Fruit fly (Drosophila melanogaster) whole organism, embryonic: ENCODE measurements around the gene CG7789.
A peak's percentile ranks its signal among the peaks of the same experiment; 100 is the strongest.

Experiments used
- Atf3 ChIP-seq: fragments of 200-800 bp; sonication (Bioruptor generic); optimal IDR thresholded peaks from 3 replicates; lab custom pipeline; 2016; ENCODE audit warnings: missing biosample characterization, missing genetic modification characterization
- Bdp1 ChIP-seq: fragments of 200-800 bp; sonication (Bioruptor generic); optimal IDR thresholded peaks from 3 replicates; lab custom pipeline; 2016; ENCODE audit warnings: missing biosample characterization, missing genetic modification characterization
- CG10321 ChIP-seq: fragments of 200-800 bp; sonication (Bioruptor generic); IDR thresholded peaks from 2 replicates; pipeline ENCODE4 v1.3.6; 2022; ENCODE audit warnings: missing biosample characterization, missing genetic modification characterization
- CG12071 ChIP-seq: fragments of 200-800 bp; sonication (Bioruptor generic); optimal IDR thresholded peaks from 3 replicates; lab custom pipeline; 2018; ENCODE audit warnings: missing biosample characterization, mild to moderate bottlenecking, missing genetic modification characterization
- CG13624 ChIP-seq: fragments of 200-800 bp; sonication (Bioruptor generic); optimal IDR thresholded peaks from 2 replicates; lab custom pipeline; 2016; ENCODE audit warnings: missing biosample characterization, missing genetic modification characterization
- CG14441 ChIP-seq: fragments of 200-800 bp; sonication (Bioruptor generic); IDR thresholded peaks from 2 replicates; pipeline ENCODE4 v1.3.6; 2022; ENCODE audit warnings: missing biosample characterization, missing genetic modification characterization
- CG15479 ChIP-seq: fragments of 200-800 bp; sonication (Bioruptor generic); optimal IDR thresholded peaks from 3 replicates; lab custom pipeline; 2019; ENCODE audit warnings: missing biosample characterization, mild to moderate bottlenecking, missing genetic modification characterization, moderate library complexity
- CG15696 ChIP-seq: fragments of 200-800 bp; sonication (Bioruptor generic); optimal IDR thresholded peaks from 2 replicates; lab custom pipeline; 2019; ENCODE audit warnings: missing biosample characterization, mild to moderate bottlenecking, missing genetic modification characterization, moderate library complexity
- CG17328 ChIP-seq: fragments of 200-800 bp; sonication (Bioruptor generic); IDR thresholded peaks from 2 replicates; pipeline ENCODE4 v1.3.6; 2022; ENCODE audit warnings: missing biosample characterization, missing genetic modification characterization
- CG17385 ChIP-seq: fragments of 200-800 bp; sonication (Bioruptor generic); optimal IDR thresholded peaks from 3 replicates; lab custom pipeline; 2018; ENCODE audit warnings: missing biosample characterization, mild to moderate bottlenecking, missing genetic modification characterization
- CG17912 ChIP-seq: fragments of 200-800 bp; sonication (Bioruptor generic); optimal IDR thresholded peaks from 2 replicates; lab custom pipeline; 2018; ENCODE audit warnings: missing biosample characterization, mild to moderate bottlenecking, missing genetic modification characterization
- CG2116 ChIP-seq: fragments of 200-800 bp; sonication (Bioruptor generic); optimal IDR thresholded peaks from 3 replicates; lab custom pipeline; 2018; ENCODE audit warnings: missing biosample characterization, mild to moderate bottlenecking, missing genetic modification characterization
- CG2120 ChIP-seq: fragments of 200-800 bp; sonication (Bioruptor generic); optimal IDR thresholded peaks from 3 replicates; lab custom pipeline; 2016; ENCODE audit warnings: missing biosample characterization, missing genetic modification characterization
- CG2678 ChIP-seq: fragments of 200-800 bp; sonication (Bioruptor generic); optimal IDR thresholded peaks from 3 replicates; lab custom pipeline; 2019; ENCODE audit warnings: missing biosample characterization, mild to moderate bottlenecking, missing genetic modification characterization, moderate library complexity
- CG32767 ChIP-seq: fragments of 200-800 bp; sonication (Bioruptor generic); IDR thresholded peaks from 2 replicates; pipeline ENCODE4 v1.3.6; 2022; ENCODE audit warnings: missing biosample characterization, missing genetic modification characterization
- CG3407 ChIP-seq: fragments of 200-800 bp; sonication (Bioruptor generic); optimal IDR thresholded peaks from 2 replicates; lab custom pipeline; 2018; ENCODE audit warnings: missing biosample characterization, mild to moderate bottlenecking, missing genetic modification characterization
- CG3726 ChIP-seq: fragments of 200-800 bp; sonication (Bioruptor generic); IDR thresholded peaks from 3 replicates; pipeline ENCODE4, ENCODE4 v1.3.6; 2022; ENCODE audit warnings: missing biosample characterization, missing genetic modification characterization
- CG3838 ChIP-seq: fragments of 200-800 bp; sonication (Bioruptor generic); optimal IDR thresholded peaks from 3 replicates; lab custom pipeline; 2016; ENCODE audit warnings: missing biosample characterization, missing genetic modification characterization
- CG4328 ChIP-seq: fragments of 200-800 bp; sonication (Bioruptor generic); optimal IDR thresholded peaks from 3 replicates; lab custom pipeline; 2017; ENCODE audit warnings: missing biosample characterization, missing genetic modification reagents, missing genetic modification characterization
- CG4404 ChIP-seq: fragments of 200-800 bp; sonication (Bioruptor generic); IDR thresholded peaks from 2 replicates; pipeline ENCODE4 v1.3.6; 2022; ENCODE audit warnings: missing biosample characterization, missing genetic modification characterization
- CG6654 ChIP-seq: fragments of 200-800 bp; sonication (Bioruptor generic); optimal IDR thresholded peaks from 2 replicates; lab custom pipeline; 2017; ENCODE audit warnings: missing biosample characterization, mild to moderate bottlenecking, missing genetic modification characterization
- CG7372 ChIP-seq: fragments of 200-800 bp; sonication (Bioruptor generic); IDR thresholded peaks from 2 replicates; pipeline ENCODE4 v1.3.6; 2022; ENCODE audit warnings: missing biosample characterization, missing genetic modification characterization
- Camta ChIP-seq: fragments of 200-800 bp; sonication (Bioruptor generic); optimal IDR thresholded peaks from 2 replicates; lab custom pipeline; 2016; ENCODE audit warnings: missing biosample characterization, missing genetic modification characterization
- Chrac-16 ChIP-seq: fragments of 200-800 bp; sonication (Bioruptor generic); optimal IDR thresholded peaks from 3 replicates; lab custom pipeline; 2016; ENCODE audit warnings: missing biosample characterization, missing genetic modification characterization
- E2f1 ChIP-seq: fragments of 200-800 bp; sonication (Bioruptor generic); IDR thresholded peaks from 2 replicates; pipeline ENCODE4 v1.3.6; 2022; ENCODE audit warnings: missing biosample characterization, missing genetic modification characterization
- ERR ChIP-seq: fragments of 200-800 bp; sonication (Bioruptor generic); optimal IDR thresholded peaks from 2 replicates; lab custom pipeline; 2016; ENCODE audit warnings: missing biosample characterization, missing genetic modification characterization
- Eip74EF ChIP-seq, 2 experiments: fragments of 200-800 bp in 1 of 2; fragments of >200 bp in 1 of 2; sonication (Bioruptor generic) in 1 of 2; optimal IDR thresholded peaks; 2 replicates each; lab custom pipeline; 2017 to 2019; ENCODE audit warnings: missing biosample characterization in 2 of 2, missing genetic modification characterization in 2 of 2, mild to moderate bottlenecking in 1 of 2, moderate library complexity in 1 of 2
- H2.0 ChIP-seq: fragments of 200-800 bp; sonication (Bioruptor generic); IDR thresholded peaks from 2 replicates; pipeline ENCODE4 v1.3.6; 2022; ENCODE audit warnings: missing biosample characterization, missing genetic modification characterization
- Hr51 ChIP-seq, 2 experiments: fragments of 200-800 bp; sonication (Bioruptor generic); optimal IDR thresholded peaks; 2 replicates in 1 of 2; 3 replicates in 1 of 2; lab custom pipeline; 2016 to 2018; ENCODE audit warnings: missing biosample characterization in 2 of 2, missing genetic modification characterization in 2 of 2, mild to moderate bottlenecking in 1 of 2, moderate library complexity in 1 of 2
- Optix ChIP-seq: fragments of 200-800 bp; sonication (Bioruptor generic); IDR thresholded peaks from 3 replicates; pipeline ENCODE4 v1.3.6; 2022; ENCODE audit warnings: missing biosample characterization, missing genetic modification characterization
- Rfx ChIP-seq: fragments of 200-800 bp; sonication (Bioruptor generic); IDR thresholded peaks from 2 replicates; pipeline ENCODE4 v1.3.6; 2022; ENCODE audit warnings: missing biosample characterization, missing genetic modification characterization
- ase ChIP-seq: fragments of 200-800 bp; sonication (Bioruptor generic); IDR thresholded peaks from 3 replicates; pipeline ENCODE4 v1.3.6; 2022; ENCODE audit warnings: missing biosample characterization, missing genetic modification characterization
- bcd ChIP-seq: fragments of 200-800 bp; sonication (Bioruptor generic); optimal IDR thresholded peaks from 2 replicates; lab custom pipeline; 2017; ENCODE audit warnings: missing biosample characterization, mild to moderate bottlenecking, missing genetic modification characterization
- da ChIP-seq: fragments of 200-800 bp; sonication (Bioruptor generic); optimal IDR thresholded peaks from 2 replicates; lab custom pipeline; 2016; ENCODE audit warnings: missing biosample characterization, missing genetic modification characterization
- dan ChIP-seq: fragments of 200-800 bp; sonication (Bioruptor generic); IDR thresholded peaks from 2 replicates; pipeline ENCODE4 v1.3.6; 2022; ENCODE audit warnings: missing biosample characterization, missing genetic modification characterization
- fd96Cb ChIP-seq: fragments of 200-800 bp; sonication (Bioruptor generic); optimal IDR thresholded peaks from 2 replicates; lab custom pipeline; 2018; ENCODE audit warnings: missing biosample characterization, mild to moderate bottlenecking, missing genetic modification characterization, moderate library complexity
- ftz-f1 ChIP-seq: fragments of 200-800 bp; sonication (Bioruptor generic); optimal IDR thresholded peaks from 2 replicates; lab custom pipeline; 2016; ENCODE audit warnings: missing biosample characterization, missing genetic modification characterization
- h ChIP-seq: fragments of >200 bp; optimal IDR thresholded peaks from 2 replicates; lab custom pipeline; 2017
- hbn ChIP-seq: fragments of 200-800 bp; sonication (Bioruptor generic); IDR thresholded peaks from 2 replicates; pipeline ENCODE4 v1.3.6; 2022; ENCODE audit warnings: missing biosample characterization, missing genetic modification characterization; ENCODE audit not compliant: partially characterized antibody
- hkb ChIP-seq, 2 experiments: fragments of 200-800 bp in 1 of 2; fragments of >200 bp in 1 of 2; sonication (Bioruptor generic) in 1 of 2; IDR thresholded peaks in 1 of 2; optimal IDR thresholded peaks in 1 of 2; 2 replicates each; pipeline versions ENCODE4 v1.3.6 to Lab custom; 2017 to 2022; ENCODE audit warnings: missing biosample characterization in 1 of 2, missing genetic modification characterization in 1 of 2
- maf-S ChIP-seq: fragments of 200-800 bp; sonication (Bioruptor generic); optimal IDR thresholded peaks from 2 replicates; lab custom pipeline; 2016; ENCODE audit warnings: missing biosample characterization, missing genetic modification characterization
- nerfin-1 ChIP-seq: fragments of 200-800 bp; sonication (Bioruptor generic); optimal IDR thresholded peaks from 3 replicates; lab custom pipeline; 2019; ENCODE audit warnings: missing biosample characterization, mild to moderate bottlenecking, missing genetic modification characterization, moderate library complexity
- pfk ChIP-seq: fragments of 200-800 bp; sonication (Bioruptor generic); optimal IDR thresholded peaks from 2 replicates; lab custom pipeline; 2018; ENCODE audit warnings: missing biosample characterization, mild to moderate bottlenecking, missing genetic modification characterization, moderate library complexity
- psq ChIP-seq: fragments of 200-800 bp; sonication (Bioruptor generic); optimal IDR thresholded peaks from 2 replicates; lab custom pipeline; 2017; ENCODE audit warnings: missing biosample characterization, missing genetic modification characterization
- run ChIP-seq: fragments of 200-800 bp; sonication (Bioruptor generic); optimal IDR thresholded peaks from 3 replicates; lab custom pipeline; 2018; ENCODE audit warnings: missing biosample characterization, mild to moderate bottlenecking, missing genetic modification characterization
- sqz ChIP-seq: fragments of 200-800 bp; sonication (Bioruptor generic); optimal IDR thresholded peaks from 3 replicates; lab custom pipeline; 2018; ENCODE audit warnings: missing biosample characterization, mild to moderate bottlenecking, missing genetic modification characterization
- sr ChIP-seq: fragments of 200-800 bp; sonication (Bioruptor generic); IDR thresholded peaks from 3 replicates; pipeline ENCODE4 v1.3.6; 2022; ENCODE audit warnings: missing biosample characterization, missing genetic modification characterization
- tna ChIP-seq: fragments of 200-800 bp; sonication (Bioruptor generic); IDR thresholded peaks from 2 replicates; pipeline ENCODE4 v1.3.6; 2022; ENCODE audit warnings: missing biosample characterization, missing genetic modification characterization; ENCODE audit not compliant: partially characterized antibody
- zen ChIP-seq: fragments of 200-800 bp; sonication (Bioruptor generic); optimal IDR thresholded peaks from 3 replicates; lab custom pipeline; 2018; ENCODE audit warnings: missing biosample characterization, mild to moderate bottlenecking, missing genetic modification characterization, moderate library complexity

Gene CG7789

DNA sequence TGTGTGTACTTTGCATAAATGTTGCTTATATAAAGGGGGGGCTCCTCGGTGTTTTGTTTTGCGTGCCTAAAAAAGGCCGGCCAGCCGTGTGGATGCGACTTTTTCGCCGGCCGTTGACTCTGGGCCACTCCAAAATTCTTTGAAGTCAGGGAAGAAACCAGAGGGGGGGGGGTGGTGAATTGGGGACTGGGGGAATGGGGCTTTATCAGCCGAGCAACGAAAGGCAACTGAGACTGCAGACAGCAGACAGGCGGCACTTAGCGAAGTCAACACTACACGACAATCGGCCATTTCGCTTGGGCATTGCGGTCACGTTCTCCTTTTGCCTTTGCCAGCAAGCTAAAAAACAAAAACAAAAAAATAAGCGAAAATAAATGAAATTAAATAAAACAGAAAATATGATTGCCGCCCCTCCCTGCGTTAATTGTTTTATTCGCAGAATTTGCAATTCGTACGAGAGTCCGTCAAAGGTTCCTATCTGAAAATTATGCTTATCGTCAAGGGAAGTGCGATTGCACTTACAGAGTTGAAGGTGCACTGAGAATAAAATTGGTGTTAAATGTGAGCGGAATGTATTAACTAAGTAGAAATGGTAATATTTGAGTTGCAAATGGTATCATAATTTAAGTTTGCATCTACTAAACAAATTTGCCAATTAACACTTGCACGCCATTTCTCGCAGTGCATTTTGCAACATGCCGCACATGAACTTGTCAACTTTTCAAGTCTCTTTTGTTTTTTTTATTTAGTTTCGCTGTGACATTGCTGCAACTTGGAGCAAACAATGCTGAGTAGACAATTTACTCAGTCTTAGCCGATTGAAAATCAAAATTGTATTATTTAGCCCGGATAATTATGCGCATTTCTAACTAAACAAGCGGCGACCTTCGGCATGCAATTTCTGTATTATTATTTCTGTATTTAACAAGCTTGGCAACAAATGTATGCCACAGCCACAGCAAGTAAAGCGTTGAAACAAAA, 16.7 kb upstream of the CG7789 start (continued):
- TF ChIP-seq Hr51 (GFP tag; optimal IDR thresholded peaks at IDR 0.05; lab: Kevin White, UChicago) = no peak
- TF ChIP-seq ERR (GFP tag; lab: Kevin White, UChicago) = no peak
- TF ChIP-seq hbn (GFP tag; lab: Robert Waterston, UW) = no peak
- TF ChIP-seq CG12071 = no peak
- no peak for TF ChIP-seq hkb (optimal IDR thresholded peaks at IDR 0.05; lab: Kevin White, UChicago)
- peak; percentile 41; the same call in 1 of the 2 replicates for TF ChIP-seq hkb (GFP tag; IDR thresholded peaks at IDR 0.05; lab: Robert Waterston, UW)
- no peak for TF ChIP-seq run (tag; lab: Kevin White, UChicago)
- no peak for TF ChIP-seq da (GFP tag; lab: Kevin White, UChicago)
- TF ChIP-seq sqz (GFP tag; lab: Kevin White, UChicago) = no peak
- TF ChIP-seq Chrac-16 (GFP tag; lab: Kevin White, UChicago) = no peak
- TF ChIP-seq ftz-f1 (GFP tag; lab: Kevin White, UChicago) = no peak
- no peak for TF ChIP-seq CG17385 (GFP tag; lab: Kevin White, UChicago)
- peak; percentile 14 for TF ChIP-seq fd96Cb (tag; lab: Kevin White, UChicago)
- no peak for TF ChIP-seq H2.0 (GFP tag; lab: Robert Waterston, UW)
- TF ChIP-seq Rfx = no peak
- TF ChIP-seq CG2120 (GFP tag; lab: Kevin White, UChicago) = no peak
- TF ChIP-seq CG10321 (GFP tag; lab: Robert Waterston, UW) = no peak
- no peak for TF ChIP-seq CG3838 (GFP tag; lab: Kevin White, UChicago)
- TF ChIP-seq CG13624 (GFP tag; lab: Kevin White, UChicago) = no peak
- TF ChIP-seq CG14441 = peak; percentile 56
- no peak for TF ChIP-seq psq (GFP tag; lab: Kevin White, UChicago)
- TF ChIP-seq CG17912 (GFP tag; lab: Kevin White, UChicago) = no peak
- no peak for TF ChIP-seq CG6654 (GFP tag; lab: Kevin White, UChicago)
- TF ChIP-seq h (lab: Kevin White, UChicago) = no peak
- no peak for TF ChIP-seq dan (GFP tag; lab: Robert Waterston, UW)
- TF ChIP-seq CG4404 (GFP tag; lab: Robert Waterston, UW) = no peak
- no peak for TF ChIP-seq nerfin-1 (tag; lab: Kevin White, UChicago)
- no peak for TF ChIP-seq Camta (GFP tag; lab: Kevin White, UChicago)
- TF ChIP-seq Eip74EF (GFP tag; optimal IDR thresholded peaks at IDR 0.05; lab: Kevin White, UChicago) = no peak
- no peak for TF ChIP-seq CG15696 (tag; lab: Kevin White, UChicago)
- TF ChIP-seq CG2678 (tag; lab: Kevin White, UChicago) = no peak
- no peak for TF ChIP-seq Bdp1 (GFP tag; lab: Kevin White, UChicago)
- no peak for TF ChIP-seq zen
- no peak for TF ChIP-seq CG2116 (GFP tag; lab: Kevin White, UChicago)
- TF ChIP-seq bcd (GFP tag; lab: Kevin White, UChicago) = no peak
- TF ChIP-seq maf-S (GFP tag; lab: Kevin White, UChicago) = no peak
- no peak for TF ChIP-seq tna (GFP tag; lab: Robert Waterston, UW)
- TF ChIP-seq Atf3 (GFP tag; lab: Kevin White, UChicago) = no peak
- no peak for TF ChIP-seq CG7372 (GFP tag; lab: Robert Waterston, UW)
- TF ChIP-seq CG32767 = no peak
- TF ChIP-seq CG3726 (GFP tag; lab: Robert Waterston, UW) = 0 out of 3 replicates have a peak, but pooled peaks have one; percentile 47
- no peak for TF ChIP-seq ase
- TF ChIP-seq CG17328 (GFP tag; lab: Robert Waterston, UW) = peak; percentile 28; the same call in 1 of the 2 replicates
- no peak for TF ChIP-seq CG3407
- 0 out of 2 replicates have a peak, but pooled peaks have one; percentile 30 for TF ChIP-seq E2f1 (GFP tag; lab: Robert Waterston, UW)
- TF ChIP-seq pfk (GFP tag; lab: Kevin White, UChicago) = no peak
- no peak for TF ChIP-seq CG15479 (GFP tag; lab: Kevin White, UChicago)
- TF ChIP-seq CG4328 (GFP tag; lab: Kevin White, UChicago) = no peak
- TF ChIP-seq sr (GFP tag; lab: Robert Waterston, UW) = no peak
- no peak for TF ChIP-seq Optix (GFP tag; lab: Robert Waterston, UW)
